Worm (Caenorhabditis elegans): ENCODE results near the gene glc-1.

The glc-1 gene

DNA sequence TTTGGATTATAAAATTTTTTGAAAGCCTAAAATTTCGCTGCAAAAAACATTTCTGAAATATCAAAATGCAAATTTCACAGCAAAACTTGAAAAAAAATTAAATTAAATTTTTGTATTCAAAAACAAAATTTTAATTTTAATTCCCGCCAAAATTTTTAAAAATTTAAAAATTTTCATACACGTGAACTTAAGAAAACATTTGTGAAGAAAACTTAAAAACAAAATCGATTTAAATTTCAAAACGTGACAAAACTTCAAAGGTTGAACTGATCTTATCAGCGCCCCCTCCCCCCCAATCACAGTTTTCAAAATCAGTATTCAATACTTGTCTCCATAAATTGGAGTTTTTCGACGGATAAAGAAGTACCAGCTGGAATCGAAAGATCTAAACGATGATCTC, 17.8 kb downstream of the glc-1 start, which contains the start of gene F21H7.5:
Gene F21H7.5 (plus strand): TSS at position 301 of the 400 bp plus-strand sequence.
- TF ChIP-seq T26A5.8 (tag; optimal IDR thresholded peaks at IDR 0.05) (no peak), ztf-18 (tag; optimal IDR thresholded peaks at IDR 0.05) (no peak), rpc-1 (optimal IDR thresholded peaks at IDR 0.05) (no peak), rpc-1 (tag; optimal IDR thresholded peaks at IDR 0.05) (no peak), C17E4.6 (GFP tag; IDR thresholded peaks at IDR 0.05) (no peak)

ce11 chrV:16244078-16244477, 24.6 kb downstream of the glc-1 start, which contains the start of gene srh-104:
srh-104 (minus strand) TSS chrV:16244178.
- TF ChIP-seq efl-1 (GFP tag; optimal IDR thresholded peaks at IDR 0.05) (no peak), die-1 (tag; optimal IDR thresholded peaks at IDR 0.05) (no peak), sptf-2 (GFP tag; optimal IDR thresholded peaks at IDR 0.05) (no peak), lin-35 (GFP tag; optimal IDR thresholded peaks at IDR 0.05) (no peak), F22D6.2 (tag; optimal IDR thresholded peaks at IDR 0.05) (no peak), dpl-1 (GFP tag; optimal IDR thresholded peaks at IDR 0.05) (no peak), hmg-1.2 (GFP tag; IDR thresholded peaks at IDR 0.05) (no peak), cebp-2 (GFP tag; IDR thresholded peaks at IDR 0.05) (no peak), let-607 (tag; optimal IDR thresholded peaks at IDR 0.05) (no peak), Y53F4B.3 (GFP tag; IDR thresholded peaks at IDR 0.05) (no peak), ztf-18 (tag; optimal IDR thresholded peaks at IDR 0.05) (no peak), unc-130 (GFP tag; optimal IDR thresholded peaks at IDR 0.05) (no peak), nhr-179 (tag; optimal IDR thresholded peaks at IDR 0.05) (no peak)

DNA sequence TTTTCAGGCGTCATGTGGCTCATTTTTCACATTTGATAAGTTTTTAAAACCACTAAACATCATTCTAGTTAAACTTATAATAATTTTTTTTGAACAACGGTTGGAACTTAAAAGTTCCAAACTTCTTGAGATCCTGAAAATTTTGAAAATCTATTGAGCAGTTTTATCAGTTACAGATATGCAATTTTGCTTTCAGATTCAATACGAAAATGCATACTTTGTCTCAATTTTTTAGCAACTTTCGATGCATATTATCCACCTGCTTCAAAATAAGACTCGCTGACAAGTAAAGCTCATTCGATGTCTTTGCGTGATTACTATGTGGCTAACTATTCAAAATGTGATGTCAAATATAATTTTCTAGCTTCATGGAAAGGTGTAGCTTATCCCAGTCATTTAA, 27.1 kb downstream of the glc-1 start, which contains the start of gene srh-95:
Gene srh-95 (plus strand): TSS at position 301 of the 400 bp plus-strand sequence.
- TF ChIP-seq tlf-1 (GFP tag; optimal IDR thresholded peaks at IDR 0.05) (no peak), lin-26 (GFP tag; IDR thresholded peaks at IDR 0.05) (no peak), akir-1 (GFP tag; optimal IDR thresholded peaks at IDR 0.05) (no peak), Y53G8AR.9 (GFP tag; conservative IDR thresholded peaks at IDR 0.05) (no peak), ceh-27 (GFP tag; optimal IDR thresholded peaks at IDR 0.05) (no peak), sea-2 (GFP tag; IDR thresholded peaks at IDR 0.05) (no peak), ekl-4 (GFP tag; IDR thresholded peaks at IDR 0.05) (no peak), ceh-40 (GFP tag; IDR thresholded peaks at IDR 0.05) (no peak), dpff-1 (tag; optimal IDR thresholded peaks at IDR 0.05) (no peak), Y53F4B.3 (GFP tag; IDR thresholded peaks at IDR 0.05) (no peak), F57A8.1 (GFP tag; optimal IDR thresholded peaks at IDR 0.05) (no peak), tbp1 (GFP tag; optimal IDR thresholded peaks at IDR 0.05) (no peak), rec-8 (tag; optimal IDR thresholded peaks at IDR 0.05) (no peak), pbrm-1 (GFP tag; IDR thresholded peaks at IDR 0.05) (no peak), bed-1 (GFP tag; IDR thresholded peaks at IDR 0.05) (no peak), athp-1 (tag; optimal IDR thresholded peaks at IDR 0.05) (no peak), F55B11.4 (tag; optimal IDR thresholded peaks at IDR 0.05; ENCODE audit: borderline replicate concordance, insufficient read depth) (no peak), dox-1 (GFP tag; IDR thresholded peaks at IDR 0.05) (no peak), repo-1 (tag; optimal IDR thresholded peaks at IDR 0.05) (no peak), ceh-58 (GFP tag; IDR thresholded peaks at IDR 0.05) (no peak)

- TF ChIP-seq ztf-22 (GFP tag; optimal IDR thresholded peaks at IDR 0.05): no peak
- no peak for TF ChIP-seq lsl-1 (GFP tag; optimal IDR thresholded peaks at IDR 0.05)
- TF ChIP-seq atf-7 (tag; optimal IDR thresholded peaks at IDR 0.05): no peak
- TF ChIP-seq ztf-6 (GFP tag; IDR thresholded peaks at IDR 0.05): no peak
- TF ChIP-seq cebp-1 (GFP tag; IDR thresholded peaks at IDR 0.05): no peak
- no peak for TF ChIP-seq cebp-1 (tag; optimal IDR thresholded peaks at IDR 0.05)
- no peak for TF ChIP-seq ztf-18 (tag; optimal IDR thresholded peaks at IDR 0.05)
- TF ChIP-seq attf-5 (GFP tag; optimal IDR thresholded peaks at IDR 0.05): no peak
- no peak for TF ChIP-seq hmg-20 (GFP tag; IDR thresholded peaks at IDR 0.05)
- no peak for TF ChIP-seq F49E8.2 (tag; optimal IDR thresholded peaks at IDR 0.05; ENCODE audit: insufficient read depth)
- TF ChIP-seq ceh-40 (GFP tag; IDR thresholded peaks at IDR 0.05): no peak
- TF ChIP-seq ekl-4 (GFP tag; IDR thresholded peaks at IDR 0.05): no peak
- no peak for TF ChIP-seq bed-2 (GFP tag; IDR thresholded peaks at IDR 0.05)
- TF ChIP-seq unc-130 (GFP tag; optimal IDR thresholded peaks at IDR 0.05): no peak
- no peak for TF ChIP-seq nhr-120 (GFP tag; IDR thresholded peaks at IDR 0.05)
These were observed 29.7 kb downstream of the glc-1 start for ce11 chrV:16249105-16249504.
